Worm (Caenorhabditis elegans): ENCODE data around the gene rpm-1.

DNA sequence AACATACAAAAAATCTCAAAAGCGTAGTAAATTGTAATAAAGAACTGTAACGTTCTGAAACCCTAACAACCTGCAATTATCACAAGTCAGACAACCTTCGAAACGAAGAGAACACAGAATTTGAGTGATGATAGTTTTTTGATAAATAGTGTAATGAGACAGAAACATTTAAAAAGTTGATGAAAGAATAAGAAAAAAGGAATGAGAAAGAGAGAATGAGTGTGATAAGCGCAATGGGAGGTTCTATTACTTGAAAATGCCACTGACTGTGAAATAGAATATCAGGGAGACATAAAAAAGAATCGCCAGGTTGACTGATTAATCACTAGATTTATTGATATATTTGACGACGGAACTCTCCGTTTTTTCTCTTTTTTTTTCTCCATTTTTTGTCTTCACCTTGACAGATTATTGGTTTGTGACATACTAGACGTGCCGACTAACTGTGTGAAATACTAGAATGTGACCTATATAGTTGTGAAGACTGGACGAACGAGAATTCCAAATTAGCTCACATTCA lies 20.4 kb downstream of the rpm-1 start:
- no peak for TF ChIP-seq W03F9.2 (tag; optimal IDR thresholded peaks at IDR 0.05)
- no peak for TF ChIP-seq dao-5 (tag; optimal IDR thresholded peaks at IDR 0.05)
- no peak for TF ChIP-seq him-1 (tag; optimal IDR thresholded peaks at IDR 0.05)
